Worm (Caenorhabditis elegans) whole organism, late embryonic: ENCODE measurements around the gene F22E5.2.

Source experiments
- C38D4.7 ChIP-seq: fragments of 200-800 bp; sonication (Bioruptor generic); optimal IDR thresholded peaks from 2 replicates; lab custom pipeline; 2018; ENCODE audit warnings: mild to moderate bottlenecking, missing genetic modification characterization, moderate library complexity, missing compliant biosample characterization
- T23F11.4 ChIP-seq: fragments of 200-800 bp; sonication (Bioruptor generic); optimal IDR thresholded peaks from 2 replicates; lab custom pipeline; 2018; ENCODE audit warnings: mild to moderate bottlenecking, missing genetic modification characterization, missing compliant biosample characterization
- ceh-18 ChIP-seq: sonication (generic microtip); optimal IDR thresholded peaks from 2 replicates; lab custom pipeline; 2016; ENCODE audit warnings: missing genetic modification characterization, missing compliant biosample characterization
- ceh-19 ChIP-seq: fragments of 200-800 bp; sonication (Bioruptor generic); optimal IDR thresholded peaks from 2 replicates; lab custom pipeline; 2018; ENCODE audit warnings: mild to moderate bottlenecking, missing genetic modification characterization, missing compliant biosample characterization
- ceh-2 ChIP-seq: sonication (generic microtip); optimal IDR thresholded peaks from 2 replicates; lab custom pipeline; 2016; ENCODE audit warnings: missing genotype, missing genetic modification characterization, missing compliant biosample characterization
- ceh-30 ChIP-seq: fragments of 150-350 bp; optimal IDR thresholded peaks from 2 replicates; lab custom pipeline; 2014; ENCODE audit warnings: missing biosample characterization, missing genetic modification characterization
- ceh-48 ChIP-seq: sonication (generic microtip); optimal IDR thresholded peaks from 2 replicates; lab custom pipeline; 2016; ENCODE audit warnings: missing genetic modification characterization, inconsistent platforms, missing compliant biosample characterization
- ceh-9 ChIP-seq: sonication (generic microtip); optimal IDR thresholded peaks from 2 replicates; lab custom pipeline; 2016; ENCODE audit warnings: mild to moderate bottlenecking, missing genetic modification characterization, inconsistent platforms, missing compliant biosample characterization
- che-1 ChIP-seq: sonication (generic microtip); optimal IDR thresholded peaks from 2 replicates; lab custom pipeline; 2016; ENCODE audit warnings: mild to moderate bottlenecking, missing genetic modification characterization, missing compliant biosample characterization
- dve-1 ChIP-seq: sonication (generic microtip); optimal IDR thresholded peaks from 2 replicates; lab custom pipeline; 2017; ENCODE audit warnings: antibody characterized with exemption, mild to moderate bottlenecking, missing genetic modification characterization, missing compliant biosample characterization
- ets-4 ChIP-seq: sonication (generic microtip); optimal IDR thresholded peaks from 2 replicates; lab custom pipeline; 2016; ENCODE audit warnings: missing genetic modification characterization, missing compliant biosample characterization
- eyg-1 ChIP-seq: sonication (generic microtip); optimal IDR thresholded peaks from 2 replicates; lab custom pipeline; 2016; ENCODE audit warnings: missing genotype, missing genetic modification characterization, missing compliant biosample characterization
- fax-1 ChIP-seq: sonication (generic microtip); optimal IDR thresholded peaks from 2 replicates; lab custom pipeline; 2016; ENCODE audit warnings: missing genotype, missing genetic modification characterization, missing compliant biosample characterization
- fkh-10 ChIP-seq: fragments of 150-350 bp; optimal IDR thresholded peaks from 2 replicates; lab custom pipeline; 2014; ENCODE audit warnings: missing biosample characterization, missing genetic modification reagents, missing genetic modification characterization
- hlh-13 ChIP-seq: fragments of 200-800 bp; sonication (Bioruptor generic); optimal IDR thresholded peaks from 2 replicates; lab custom pipeline; 2018; ENCODE audit warnings: mild to moderate bottlenecking, missing genetic modification characterization, missing compliant biosample characterization
- hlh-15 ChIP-seq: sonication (generic microtip); optimal IDR thresholded peaks from 2 replicates; lab custom pipeline; 2016; ENCODE audit warnings: missing genetic modification characterization, missing compliant biosample characterization
- hlh-30 ChIP-seq: sonication (generic microtip); optimal IDR thresholded peaks from 2 replicates; lab custom pipeline; 2017; ENCODE audit warnings: antibody characterized with exemption, missing genetic modification characterization, missing compliant biosample characterization; ENCODE audit not compliant: insufficient read depth
- hlh-8 ChIP-seq: sonication (generic microtip); optimal IDR thresholded peaks from 2 replicates; lab custom pipeline; 2016; ENCODE audit warnings: missing genotype, missing genetic modification characterization, missing compliant biosample characterization
- lim-6 ChIP-seq: sonication (generic microtip); optimal IDR thresholded peaks from 2 replicates; lab custom pipeline; 2016; ENCODE audit warnings: missing genetic modification characterization, missing compliant biosample characterization
- madf-2 ChIP-seq: sonication (generic microtip); optimal IDR thresholded peaks from 2 replicates; lab custom pipeline; 2017; ENCODE audit warnings: missing genetic modification characterization, missing compliant biosample characterization
- mec-3 ChIP-seq: sonication (generic microtip); optimal IDR thresholded peaks from 2 replicates; lab custom pipeline; 2016; ENCODE audit warnings: borderline replicate concordance, missing genetic modification characterization, missing compliant biosample characterization
- nfya-1 ChIP-seq: sonication (generic microtip); optimal IDR thresholded peaks from 2 replicates; lab custom pipeline; 2017; ENCODE audit warnings: missing genetic modification characterization, mild to moderate bottlenecking, missing compliant biosample characterization, antibody characterized with exemption, moderate library complexity
- nhr-11 ChIP-seq: fragments of 150-350 bp; optimal IDR thresholded peaks from 2 replicates; lab custom pipeline; 2014; ENCODE audit warnings: missing biosample characterization, missing genetic modification characterization
- nhr-232 ChIP-seq: sonication (generic microtip); optimal IDR thresholded peaks from 2 replicates; lab custom pipeline; 2016; ENCODE audit warnings: missing genetic modification characterization, missing compliant biosample characterization
- odd-2 ChIP-seq: sonication (generic microtip); optimal IDR thresholded peaks from 2 replicates; lab custom pipeline; 2017; ENCODE audit warnings: antibody characterized with exemption, mild to moderate bottlenecking, missing genetic modification characterization, missing compliant biosample characterization
- pag-3 ChIP-seq: sonication (generic microtip); optimal IDR thresholded peaks from 2 replicates; lab custom pipeline; 2016; ENCODE audit warnings: missing compliant biosample characterization, missing genetic modification characterization, borderline replicate concordance
- pax-1 ChIP-seq: fragments of 150-350 bp; optimal IDR thresholded peaks from 2 replicates; lab custom pipeline; 2014; ENCODE audit warnings: missing biosample characterization, missing genetic modification characterization
- pha-2 ChIP-seq: sonication (generic microtip); optimal IDR thresholded peaks from 2 replicates; lab custom pipeline; 2017; ENCODE audit warnings: mild to moderate bottlenecking, missing genetic modification characterization, missing compliant biosample characterization
- pha-4 ChIP-seq: fragments of 150-350 bp; optimal IDR thresholded peaks from 2 replicates; lab custom pipeline; 2018; ENCODE audit warnings: missing biosample characterization, missing genetic modification reagents, missing genetic modification characterization
- pqm-1 ChIP-seq: sonication (generic microtip); optimal IDR thresholded peaks from 2 replicates; lab custom pipeline; 2016; ENCODE audit warnings: missing genetic modification characterization, missing compliant biosample characterization
- ref-2 ChIP-seq: sonication (generic microtip); optimal IDR thresholded peaks from 2 replicates; lab custom pipeline; 2016; ENCODE audit warnings: missing genetic modification characterization, missing compliant biosample characterization
- sdc-2 ChIP-seq: sonication (generic microtip); optimal IDR thresholded peaks from 2 replicates; lab custom pipeline; 2016; ENCODE audit warnings: missing genotype, missing genetic modification characterization, missing compliant biosample characterization
- syd-9 ChIP-seq: sonication (generic microtip); optimal IDR thresholded peaks from 2 replicates; lab custom pipeline; 2016; ENCODE audit warnings: mild to moderate bottlenecking, missing genetic modification characterization, moderate library complexity, missing compliant biosample characterization
- ttx-3 ChIP-seq: sonication (generic microtip); optimal IDR thresholded peaks from 2 replicates; lab custom pipeline; 2016; ENCODE audit warnings: missing genetic modification reagents, missing genetic modification characterization, missing compliant biosample characterization
- unc-55 ChIP-seq: sonication (generic microtip); optimal IDR thresholded peaks from 2 replicates; lab custom pipeline; 2017; ENCODE audit warnings: missing biosample characterization, missing genetic modification reagents, missing genetic modification characterization
- unc-86 ChIP-seq: sonication (generic microtip); optimal IDR thresholded peaks from 2 replicates; lab custom pipeline; 2016; ENCODE audit warnings: missing genetic modification characterization, missing compliant biosample characterization
- zip-5 ChIP-seq: sonication (generic microtip); optimal IDR thresholded peaks from 2 replicates; lab custom pipeline; 2016; ENCODE audit warnings: missing genetic modification characterization, missing compliant biosample characterization

The F22E5.2 gene

DNA sequence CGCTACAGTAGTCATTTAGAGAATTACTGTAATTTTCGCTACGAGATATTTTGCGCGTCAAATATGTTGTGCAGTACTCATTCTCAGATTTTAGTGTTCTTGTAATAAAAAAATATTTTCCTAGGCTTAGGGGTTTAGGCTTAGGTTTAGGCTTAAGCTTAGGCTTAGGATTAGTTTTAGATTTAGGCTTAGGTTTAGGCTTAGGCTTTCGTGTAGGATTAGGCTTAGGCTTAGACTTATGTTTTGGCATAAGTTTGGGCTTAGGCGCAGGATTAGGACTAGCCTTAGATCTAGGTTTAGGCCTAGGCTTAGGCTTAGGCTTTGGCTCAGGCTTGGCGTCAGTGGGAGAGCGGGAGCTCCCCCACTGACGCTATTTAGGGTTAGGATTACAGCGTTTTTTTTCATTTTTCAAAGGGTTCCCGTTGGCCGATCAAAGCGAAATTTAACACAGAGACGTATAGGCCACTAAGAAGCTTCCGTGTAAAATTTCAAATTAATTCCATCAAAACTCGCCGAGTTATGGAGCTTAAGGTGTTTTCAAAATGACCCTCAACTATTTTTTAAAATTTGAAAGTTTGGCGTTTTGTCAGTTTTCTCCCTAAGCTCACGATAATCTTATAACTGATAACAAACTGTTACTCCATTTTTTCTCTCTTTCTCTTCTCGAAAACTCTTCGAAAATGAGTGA is 25.6 kb upstream of the F22E5.2 start, which contains the start of gene F22E5.8:
F22E5.8 (plus strand) TSS at position 638 of the 688 bp plus-strand sequence.
- TF ChIP-seq dve-1 (tag; lab: Kevin White, UChicago), result peak; percentile 75

ce11 chrII:2640982-2641381 is 24.2 kb upstream of the F22E5.2 start, which contains the start of gene F22E5.23:
TSS of gene F22E5.23 (plus strand) at chrII:2641282.
- TF ChIP-seq unc-86 (tag; lab: Kevin White, UChicago), result no peak
- TF ChIP-seq che-1 (tag; lab: Kevin White, UChicago), result no peak
- no peak for TF ChIP-seq lim-6 (tag; lab: Kevin White, UChicago)
- TF ChIP-seq hlh-15 (tag; lab: Kevin White, UChicago), result no peak
- no peak for TF ChIP-seq hlh-13
- TF ChIP-seq pax-1 (tag; lab: Kevin White, UChicago), result no peak
- no peak for TF ChIP-seq pqm-1
- no peak for TF ChIP-seq ceh-9 (tag; lab: Kevin White, UChicago)
- no peak for TF ChIP-seq ets-4 (tag; lab: Kevin White, UChicago)
- TF ChIP-seq pha-2 (tag; lab: Kevin White, UChicago), result no peak
- TF ChIP-seq nfya-1, result no peak
- no peak for TF ChIP-seq sdc-2
- no peak for TF ChIP-seq odd-2 (tag; lab: Kevin White, UChicago)
- no peak for TF ChIP-seq nhr-232 (tag; lab: Kevin White, UChicago)
- TF ChIP-seq hlh-30 (tag; lab: Kevin White, UChicago), result no peak

DNA sequence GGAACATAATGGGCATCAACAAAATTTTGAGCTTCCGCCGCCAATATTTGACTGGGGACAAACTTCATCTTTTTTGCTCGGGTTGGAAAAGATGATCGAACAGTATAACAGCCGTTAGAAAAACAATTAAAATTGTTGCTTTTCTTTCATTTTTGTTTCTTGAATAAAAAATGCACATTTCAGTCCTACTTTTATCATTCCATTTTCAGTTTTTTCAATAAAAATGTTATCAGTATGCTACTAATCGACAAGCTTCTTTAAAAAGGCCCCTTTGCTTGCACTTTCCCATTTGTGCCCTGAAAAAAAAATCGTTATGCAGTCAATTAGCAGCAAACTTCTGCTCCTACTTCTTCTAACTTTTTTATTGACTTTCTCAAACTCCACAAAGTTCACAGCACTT is 23.4 kb upstream of the F22E5.2 start, which contains the start of gene F22E5.7:
F22E5.7 (plus strand) TSS at position 301 of the 400 bp plus-strand sequence.
- TF ChIP-seq ceh-48 (tag; lab: Kevin White, UChicago), result no peak
- TF ChIP-seq fax-1 (tag; lab: Kevin White, UChicago), result no peak
- TF ChIP-seq nhr-11 (tag; lab: Kevin White, UChicago), result no peak
- TF ChIP-seq syd-9 (tag; lab: Kevin White, UChicago), result no peak
- TF ChIP-seq mec-3 (tag; lab: Kevin White, UChicago), result no peak
- TF ChIP-seq ceh-30 (tag; lab: Kevin White, UChicago), result no peak
- no peak for TF ChIP-seq hlh-8
- TF ChIP-seq ceh-18 (tag; lab: Kevin White, UChicago), result no peak
- no peak for TF ChIP-seq nfya-1

DNA sequence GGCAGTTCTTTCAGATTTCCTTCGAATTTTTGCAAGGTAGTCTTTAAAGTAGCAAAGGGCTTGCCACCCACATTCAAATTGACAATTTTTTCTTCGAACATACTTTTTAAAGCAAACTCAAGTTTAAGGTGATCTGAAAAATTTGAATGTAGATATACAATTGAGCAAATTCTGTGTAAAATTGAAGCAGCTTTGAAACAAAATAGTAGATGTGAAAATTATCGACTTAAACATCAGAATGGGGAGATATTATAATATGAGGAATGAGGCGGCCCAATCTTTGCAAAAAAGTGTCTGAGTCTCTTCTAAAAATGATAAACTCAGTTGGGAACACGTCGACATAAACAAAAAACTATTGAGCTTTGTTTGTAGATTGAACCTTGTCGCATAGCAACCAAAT is 20.7 kb upstream of the F22E5.2 start, which contains the start of gene F22E5.11:
F22E5.11 (minus strand) TSS at position 101 of the 400 bp plus-strand sequence.
- no peak for TF ChIP-seq madf-2 (tag; lab: Kevin White, UChicago)
- TF ChIP-seq fax-1 (tag; lab: Kevin White, UChicago), result no peak
- no peak for TF ChIP-seq T23F11.4
- TF ChIP-seq pax-1 (tag; lab: Kevin White, UChicago), result no peak
- TF ChIP-seq ceh-2 (tag; lab: Kevin White, UChicago), result no peak
- no peak for TF ChIP-seq sdc-2
- no peak for TF ChIP-seq eyg-1 (tag; lab: Kevin White, UChicago)
- TF ChIP-seq ceh-48 (tag; lab: Kevin White, UChicago), result no peak
- TF ChIP-seq C38D4.7 (GFP tag; lab: Kevin White, UChicago), result no peak
- no peak for TF ChIP-seq zip-5 (tag; lab: Kevin White, UChicago)
- TF ChIP-seq unc-55 (GFP tag; lab: Kevin White, UChicago), result no peak
- no peak for TF ChIP-seq pha-4 (tag; lab: Kevin White, UChicago)
- no peak for TF ChIP-seq ref-2 (tag; lab: Kevin White, UChicago)
- no peak for TF ChIP-seq fkh-10 (GFP tag; lab: Kevin White, UChicago)
- no peak for TF ChIP-seq ttx-3
- no peak for TF ChIP-seq ceh-19 (GFP tag; lab: Kevin White, UChicago)
- TF ChIP-seq pag-3 (tag; lab: Kevin White, UChicago), result no peak
- TF ChIP-seq ceh-18 (tag; lab: Kevin White, UChicago), result no peak
- no peak for TF ChIP-seq hlh-8
